Worm (Caenorhabditis elegans) whole organism, late embryonic: ENCODE results near the gene C54C6.11.

Experiments used
- C08G9.2 ChIP-seq: sonication (generic microtip); optimal IDR thresholded peaks from 2 replicates; lab custom pipeline; 2016; ENCODE audit warnings: mild to moderate bottlenecking, missing genetic modification characterization, moderate library complexity, missing compliant biosample characterization
- C38D4.7 ChIP-seq: fragments of 200-800 bp; sonication (Bioruptor generic); optimal IDR thresholded peaks from 2 replicates; lab custom pipeline; 2018; ENCODE audit warnings: mild to moderate bottlenecking, missing genetic modification characterization, moderate library complexity, missing compliant biosample characterization
- K02D7.2 ChIP-seq: sonication (generic microtip); optimal IDR thresholded peaks from 2 replicates; lab custom pipeline; 2017; ENCODE audit warnings: mild to moderate bottlenecking, missing genetic modification characterization, missing compliant biosample characterization
- K09A11.1 ChIP-seq: sonication (generic microtip); optimal IDR thresholded peaks from 2 replicates; lab custom pipeline; 2017; ENCODE audit warnings: antibody characterized with exemption, mild to moderate bottlenecking, missing genetic modification characterization, missing compliant biosample characterization; ENCODE audit not compliant: insufficient read depth
- ahr-1 ChIP-seq: sonication (generic microtip); optimal IDR thresholded peaks from 2 replicates; lab custom pipeline; 2016; ENCODE audit warnings: missing genetic modification characterization, missing compliant biosample characterization
- ama-1 ChIP-seq: fragments of 150-350 bp; optimal IDR thresholded peaks from 2 replicates; lab custom pipeline; 2014
- ceh-14 ChIP-seq: sonication (generic microtip); optimal IDR thresholded peaks from 2 replicates; lab custom pipeline; 2016; ENCODE audit warnings: missing genotype, missing genetic modification characterization, missing compliant biosample characterization
- ceh-18 ChIP-seq: sonication (generic microtip); optimal IDR thresholded peaks from 2 replicates; lab custom pipeline; 2016; ENCODE audit warnings: missing genetic modification characterization, missing compliant biosample characterization
- ceh-19 ChIP-seq: fragments of 200-800 bp; sonication (Bioruptor generic); optimal IDR thresholded peaks from 2 replicates; lab custom pipeline; 2018; ENCODE audit warnings: mild to moderate bottlenecking, missing genetic modification characterization, missing compliant biosample characterization
- ceh-2 ChIP-seq: sonication (generic microtip); optimal IDR thresholded peaks from 2 replicates; lab custom pipeline; 2016; ENCODE audit warnings: missing genotype, missing genetic modification characterization, missing compliant biosample characterization
- ceh-34 ChIP-seq: sonication (generic microtip); optimal IDR thresholded peaks from 2 replicates; lab custom pipeline; 2016; ENCODE audit warnings: mild to moderate bottlenecking, missing genetic modification characterization, missing compliant biosample characterization
- ceh-48 ChIP-seq: sonication (generic microtip); optimal IDR thresholded peaks from 2 replicates; lab custom pipeline; 2016; ENCODE audit warnings: missing genetic modification characterization, inconsistent platforms, missing compliant biosample characterization
- ceh-6 ChIP-seq: fragments of 200-800 bp; sonication (Bioruptor generic); optimal IDR thresholded peaks from 2 replicates; lab custom pipeline; 2018; ENCODE audit warnings: mild to moderate bottlenecking, missing genetic modification characterization, missing compliant biosample characterization
- che-1 ChIP-seq: sonication (generic microtip); optimal IDR thresholded peaks from 2 replicates; lab custom pipeline; 2016; ENCODE audit warnings: mild to moderate bottlenecking, missing genetic modification characterization, missing compliant biosample characterization
- dmd-4 ChIP-seq: sonication (generic microtip); optimal IDR thresholded peaks from 2 replicates; lab custom pipeline; 2016; ENCODE audit warnings: borderline replicate concordance, missing genetic modification characterization, missing compliant biosample characterization
- dve-1 ChIP-seq: sonication (generic microtip); optimal IDR thresholded peaks from 2 replicates; lab custom pipeline; 2017; ENCODE audit warnings: antibody characterized with exemption, mild to moderate bottlenecking, missing genetic modification characterization, missing compliant biosample characterization
- elt-2 ChIP-seq: sonication (generic microtip); optimal IDR thresholded peaks from 2 replicates; lab custom pipeline; 2016; ENCODE audit warnings: missing genetic modification reagents, missing genetic modification characterization, missing compliant biosample characterization
- elt-4 ChIP-seq: sonication (generic microtip); optimal IDR thresholded peaks from 2 replicates; lab custom pipeline; 2016; ENCODE audit warnings: missing genetic modification characterization, missing compliant biosample characterization
- ets-4 ChIP-seq: sonication (generic microtip); optimal IDR thresholded peaks from 2 replicates; lab custom pipeline; 2016; ENCODE audit warnings: missing genetic modification characterization, missing compliant biosample characterization
- eyg-1 ChIP-seq: sonication (generic microtip); optimal IDR thresholded peaks from 2 replicates; lab custom pipeline; 2016; ENCODE audit warnings: missing genotype, missing genetic modification characterization, missing compliant biosample characterization
- fax-1 ChIP-seq: sonication (generic microtip); optimal IDR thresholded peaks from 2 replicates; lab custom pipeline; 2016; ENCODE audit warnings: missing genotype, missing genetic modification characterization, missing compliant biosample characterization
- fkh-6 ChIP-seq: sonication (generic microtip); optimal IDR thresholded peaks from 2 replicates; lab custom pipeline; 2016; ENCODE audit warnings: missing genetic modification characterization, missing compliant biosample characterization
- hlh-13 ChIP-seq: fragments of 200-800 bp; sonication (Bioruptor generic); optimal IDR thresholded peaks from 2 replicates; lab custom pipeline; 2018; ENCODE audit warnings: mild to moderate bottlenecking, missing genetic modification characterization, missing compliant biosample characterization
- hlh-6 ChIP-seq: sonication (generic microtip); optimal IDR thresholded peaks from 2 replicates; lab custom pipeline; 2016; ENCODE audit warnings: missing genotype, missing genetic modification characterization, missing compliant biosample characterization
- hlh-8 ChIP-seq: sonication (generic microtip); optimal IDR thresholded peaks from 2 replicates; lab custom pipeline; 2016; ENCODE audit warnings: missing genotype, missing genetic modification characterization, missing compliant biosample characterization
- lim-6 ChIP-seq: sonication (generic microtip); optimal IDR thresholded peaks from 2 replicates; lab custom pipeline; 2016; ENCODE audit warnings: missing genetic modification characterization, missing compliant biosample characterization
- lin-11 ChIP-seq: fragments of 200-800 bp; sonication (Bioruptor generic); optimal IDR thresholded peaks from 2 replicates; lab custom pipeline; 2018; ENCODE audit warnings: mild to moderate bottlenecking, missing genetic modification characterization, missing compliant biosample characterization
- madf-2 ChIP-seq: sonication (generic microtip); optimal IDR thresholded peaks from 2 replicates; lab custom pipeline; 2017; ENCODE audit warnings: missing genetic modification characterization, missing compliant biosample characterization
- mec-3 ChIP-seq: sonication (generic microtip); optimal IDR thresholded peaks from 2 replicates; lab custom pipeline; 2016; ENCODE audit warnings: borderline replicate concordance, missing genetic modification characterization, missing compliant biosample characterization
- nhr-11 ChIP-seq: fragments of 150-350 bp; optimal IDR thresholded peaks from 2 replicates; lab custom pipeline; 2014; ENCODE audit warnings: missing biosample characterization, missing genetic modification characterization
- odd-2 ChIP-seq: sonication (generic microtip); optimal IDR thresholded peaks from 2 replicates; lab custom pipeline; 2017; ENCODE audit warnings: antibody characterized with exemption, mild to moderate bottlenecking, missing genetic modification characterization, missing compliant biosample characterization
- pat-9 ChIP-seq: fragments of 200-800 bp; sonication (Bioruptor generic); optimal IDR thresholded peaks from 2 replicates; lab custom pipeline; 2018; ENCODE audit warnings: mild to moderate bottlenecking, missing genetic modification characterization, moderate library complexity, missing compliant biosample characterization
- pax-1 ChIP-seq: fragments of 150-350 bp; optimal IDR thresholded peaks from 2 replicates; lab custom pipeline; 2014; ENCODE audit warnings: missing biosample characterization, missing genetic modification characterization
- pha-2 ChIP-seq: sonication (generic microtip); optimal IDR thresholded peaks from 2 replicates; lab custom pipeline; 2017; ENCODE audit warnings: mild to moderate bottlenecking, missing genetic modification characterization, missing compliant biosample characterization
- pros-1 ChIP-seq: fragments of 150-350 bp; optimal IDR thresholded peaks from 2 replicates; lab custom pipeline; 2014; ENCODE audit warnings: missing biosample characterization, missing genetic modification reagents, missing genetic modification characterization
- rnt-1 ChIP-seq: sonication (generic microtip); optimal IDR thresholded peaks from 2 replicates; lab custom pipeline; 2016; ENCODE audit warnings: missing genetic modification characterization, missing compliant biosample characterization
- sdc-2 ChIP-seq: sonication (generic microtip); optimal IDR thresholded peaks from 2 replicates; lab custom pipeline; 2016; ENCODE audit warnings: missing genotype, missing genetic modification characterization, missing compliant biosample characterization
- sox-2 ChIP-seq: fragments of 200-800 bp; sonication (Bioruptor generic); IDR thresholded peaks from 2 replicates; pipeline ENCODE4 v1.3.6; 2022; ENCODE audit warnings: missing genetic modification reagents, missing genetic modification characterization, missing compliant biosample characterization
- syd-9 ChIP-seq: sonication (generic microtip); optimal IDR thresholded peaks from 2 replicates; lab custom pipeline; 2016; ENCODE audit warnings: mild to moderate bottlenecking, missing genetic modification characterization, moderate library complexity, missing compliant biosample characterization
- tbx-2 ChIP-seq: sonication (generic microtip); optimal IDR thresholded peaks from 2 replicates; lab custom pipeline; 2016; ENCODE audit warnings: missing genetic modification characterization, missing compliant biosample characterization
- tbx-7 ChIP-seq: sonication (generic microtip); optimal IDR thresholded peaks from 2 replicates; lab custom pipeline; 2016; ENCODE audit warnings: missing genotype, missing genetic modification characterization, missing compliant biosample characterization
- ttx-3 ChIP-seq: sonication (generic microtip); optimal IDR thresholded peaks from 2 replicates; lab custom pipeline; 2016; ENCODE audit warnings: missing genetic modification reagents, missing genetic modification characterization, missing compliant biosample characterization
- unc-3 ChIP-seq, 2 experiments: fragments of 200-800 bp in 1 of 2; sonication (Bioruptor generic) in 1 of 2; sonication (generic microtip) in 1 of 2; conservative IDR thresholded peaks in 1 of 2; optimal IDR thresholded peaks in 1 of 2; 2 replicates each; pipeline versions ENCODE4 v1.3.6 to Lab custom; 2016 to 2022; ENCODE audit warnings: missing compliant biosample characterization in 2 of 2, missing genetic modification characterization in 2 of 2, missing genetic modification reagents in 1 of 2
- unc-86 ChIP-seq: sonication (generic microtip); optimal IDR thresholded peaks from 2 replicates; lab custom pipeline; 2016; ENCODE audit warnings: missing genetic modification characterization, missing compliant biosample characterization
- zip-5 ChIP-seq: sonication (generic microtip); optimal IDR thresholded peaks from 2 replicates; lab custom pipeline; 2016; ENCODE audit warnings: missing genetic modification characterization, missing compliant biosample characterization
- ztf-16 ChIP-seq: sonication (generic microtip); optimal IDR thresholded peaks from 2 replicates; lab custom pipeline; 2017; ENCODE audit warnings: missing genetic modification characterization, missing compliant biosample characterization

Gene C54C6.11

DNA sequence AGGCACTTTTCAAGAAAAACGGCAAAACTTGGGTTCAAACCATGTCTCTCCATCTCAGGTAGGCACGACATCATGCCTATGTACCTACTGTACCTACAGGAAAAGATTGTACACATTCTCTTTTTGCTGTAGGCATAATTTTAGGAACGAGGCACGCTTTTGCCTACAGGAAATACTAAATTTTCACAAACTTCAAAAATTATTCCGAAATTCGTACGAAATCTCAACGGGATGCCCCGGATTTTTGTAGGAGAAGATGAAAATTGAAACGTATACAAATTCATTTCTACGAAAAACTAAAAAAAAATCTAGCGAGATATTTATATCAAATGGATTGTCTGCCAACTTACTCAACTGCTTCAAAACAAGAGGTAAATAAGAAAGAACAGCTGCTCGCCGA, at the start of gene C54C6.11:
C54C6.11 (plus strand) TSS at position 301 of the 400 bp plus-strand sequence.
- TF ChIP-seq ceh-19 (GFP tag; lab: Kevin White, UChicago) (no peak), hlh-6 (tag; lab: Kevin White, UChicago) (no peak), fax-1 (tag; lab: Kevin White, UChicago) (no peak), lim-6 (tag; lab: Kevin White, UChicago) (no peak), ets-4 (tag; lab: Kevin White, UChicago) (no peak), sdc-2 (tag; lab: Kevin White, UChicago) (no peak), syd-9 (tag; lab: Kevin White, UChicago) (no peak), tbx-7 (no peak), ceh-48 (tag; lab: Kevin White, UChicago) (no peak), C08G9.2 (tag; lab: Kevin White, UChicago) (no peak), pat-9 (no peak), eyg-1 (no peak), hlh-8 (tag; lab: Kevin White, UChicago) (no peak), ceh-6 (no peak), dve-1 (tag; lab: Kevin White, UChicago) (no peak), ama-1 (lab: Kevin White, UChicago) (no peak)

DNA sequence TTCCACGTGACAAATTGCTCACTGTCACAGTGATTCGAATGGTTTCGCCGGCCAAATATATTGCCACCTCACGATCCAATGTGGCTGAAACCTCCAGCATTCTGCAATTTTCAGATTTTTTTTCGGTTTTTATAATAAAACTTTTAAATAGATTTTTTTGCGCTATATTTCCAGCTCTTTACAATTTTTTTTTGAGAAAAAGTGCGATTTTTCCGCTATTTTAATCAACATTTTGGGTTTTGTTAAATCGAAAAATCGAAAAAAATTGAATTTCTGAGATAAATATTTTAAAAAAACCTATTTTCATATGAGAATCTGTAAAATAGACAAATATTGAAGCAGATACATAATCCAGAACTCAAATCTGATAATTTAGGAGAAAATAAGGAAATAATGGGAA, 49.2 kb upstream of the C54C6.11 start, which contains the start of gene M01F1.9:
M01F1.9 (minus strand) TSS at position 101 of the 400 bp plus-strand sequence.
- TF ChIP-seq C38D4.7 (no peak), K09A11.1 (tag; lab: Kevin White, UChicago) (no peak), odd-2 (no peak), ttx-3 (tag; lab: Kevin White, UChicago) (no peak), pat-9 (no peak), unc-3 (GFP tag; conservative IDR thresholded peaks at IDR 0.05; lab: Robert Waterston, UW) (no peak), unc-3 (tag; optimal IDR thresholded peaks at IDR 0.05; lab: Kevin White, UChicago) (no peak), hlh-13 (no peak), tbx-2 (tag; lab: Kevin White, UChicago) (no peak), nhr-11 (no peak), ahr-1 (tag; lab: Kevin White, UChicago) (no peak), unc-86 (tag; lab: Kevin White, UChicago) (no peak), ceh-18 (tag; lab: Kevin White, UChicago) (no peak), sox-2 (no peak), che-1 (no peak), pros-1 (tag; lab: Kevin White, UChicago) (no peak), madf-2 (tag; lab: Kevin White, UChicago) (no peak), sdc-2 (tag; lab: Kevin White, UChicago) (no peak), fkh-6 (no peak)

DNA sequence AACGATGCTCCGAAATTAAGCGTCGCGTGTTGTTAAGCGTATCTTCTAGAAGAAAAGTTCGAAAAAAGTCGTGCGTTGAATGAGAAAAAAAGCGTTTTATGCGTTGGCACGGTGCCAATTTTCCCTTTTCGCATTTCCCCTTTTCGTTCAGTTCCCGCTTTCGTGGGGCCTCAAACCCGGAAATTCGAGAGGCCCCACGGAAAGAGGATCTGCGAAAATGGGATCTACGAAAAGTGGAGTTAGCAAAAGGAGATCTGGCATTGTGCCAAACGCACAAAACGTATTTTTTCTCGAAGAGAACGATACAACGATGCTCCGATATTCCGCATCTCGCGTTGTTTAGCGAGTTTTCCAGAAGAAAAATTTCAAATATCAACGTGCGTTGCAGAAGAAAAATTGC, 48.3 kb upstream of the C54C6.11 start:
- TF ChIP-seq unc-3 (GFP tag; conservative IDR thresholded peaks at IDR 0.05; lab: Robert Waterston, UW) (peak; percentile 96), unc-3 (tag; optimal IDR thresholded peaks at IDR 0.05; lab: Kevin White, UChicago) (peak; percentile 98), ceh-2 (tag; lab: Kevin White, UChicago) (peak; percentile 100), elt-2 (peak; percentile 100), fkh-6 (peak; percentile 97), odd-2 (no peak), pha-2 (tag; lab: Kevin White, UChicago) (peak; percentile 90), madf-2 (tag; lab: Kevin White, UChicago) (peak; percentile 87), unc-86 (tag; lab: Kevin White, UChicago) (peak; percentile 100), eyg-1 (peak; percentile 99), ceh-6 (peak; percentile 94), syd-9 (tag; lab: Kevin White, UChicago) (peak; percentile 98), sox-2 (peak; percentile 69), ttx-3 (tag; lab: Kevin White, UChicago) (peak; percentile 98), pax-1 (tag; lab: Kevin White, UChicago) (no peak), ets-4 (tag; lab: Kevin White, UChicago) (peak; percentile 100), hlh-6 (tag; lab: Kevin White, UChicago) (peak; percentile 99), ceh-19 (GFP tag; lab: Kevin White, UChicago) (peak; percentile 98), mec-3 (tag; lab: Kevin White, UChicago) (peak; percentile 100), ceh-14 (tag; lab: Kevin White, UChicago) (peak; percentile 100), lin-11 (peak; percentile 85), tbx-7 (peak; percentile 100), che-1 (peak; percentile 83), elt-4 (tag; lab: Kevin White, UChicago) (peak; percentile 100), ztf-16 (tag; lab: Kevin White, UChicago) (peak; percentile 98), K02D7.2 (tag; lab: Kevin White, UChicago) (peak; percentile 97), zip-5 (peak; percentile 100), pat-9 (peak; percentile 79), ceh-34 (peak; percentile 100), rnt-1 (tag; lab: Kevin White, UChicago) (peak; percentile 100), ceh-48 (tag; lab: Kevin White, UChicago) (peak; percentile 80), dmd-4 (tag; lab: Kevin White, UChicago) (peak; percentile 100)
